Worm (Caenorhabditis elegans) whole organism, L3 larva: ENCODE data around the gene eppl-1.
A peak's percentile ranks its signal among the peaks of the same experiment; 100 is the strongest.

Source experiments
- R02D3.7 ChIP-seq: fragments of 150-350 bp; optimal IDR thresholded peaks from 2 replicates; lab custom pipeline; 2014; ENCODE audit warnings: missing biosample characterization, missing genetic modification characterization
- ZK546.5 ChIP-seq: sonication (generic microtip); optimal IDR thresholded peaks from 2 replicates; lab custom pipeline; 2017; ENCODE audit warnings: missing biosample characterization, missing genetic modification characterization
- ama-1 ChIP-seq: fragments of 150-350 bp; optimal IDR thresholded peaks from 2 replicates; lab custom pipeline; 2018
- ceh-16 ChIP-seq: sonication (generic microtip); optimal IDR thresholded peaks from 2 replicates; lab custom pipeline; 2017; ENCODE audit warnings: missing biosample characterization, missing genetic modification characterization
- ceh-28 ChIP-seq: fragments of 150-350 bp; optimal IDR thresholded peaks from 2 replicates; lab custom pipeline; 2014; ENCODE audit warnings: missing biosample characterization, missing genetic modification reagents, missing genetic modification characterization
- ceh-82 ChIP-seq: fragments of 150-350 bp; optimal IDR thresholded peaks from 2 replicates; lab custom pipeline; 2014; ENCODE audit warnings: missing biosample characterization, missing genetic modification characterization
- ceh-9 ChIP-seq: sonication (generic microtip); optimal IDR thresholded peaks from 2 replicates; lab custom pipeline; 2018; ENCODE audit warnings: missing biosample characterization, missing genetic modification characterization
- daf-12 ChIP-seq: fragments of 150-350 bp; optimal IDR thresholded peaks from 2 replicates; lab custom pipeline; 2014; ENCODE audit warnings: missing biosample characterization, missing genetic modification reagents, missing genetic modification characterization
- egl-27 ChIP-seq: sonication (generic microtip); optimal IDR thresholded peaks from 4 replicates; lab custom pipeline; 2017; ENCODE audit warnings: missing biosample characterization, missing genetic modification reagents, missing genetic modification characterization
- egl-5 ChIP-seq: fragments of 150-350 bp; optimal IDR thresholded peaks from 2 replicates; lab custom pipeline; 2017; ENCODE audit warnings: missing biosample characterization, missing genetic modification reagents, missing genetic modification characterization, inconsistent platforms
- elt-1 ChIP-seq: fragments of 150-350 bp; optimal IDR thresholded peaks from 2 replicates; lab custom pipeline; 2014; ENCODE audit warnings: missing biosample characterization, missing genetic modification characterization
- elt-2 ChIP-seq: sonication (generic microtip); optimal IDR thresholded peaks from 2 replicates; lab custom pipeline; 2016; ENCODE audit warnings: missing genetic modification reagents, mild to moderate bottlenecking, missing genetic modification characterization, missing compliant biosample characterization
- elt-3 ChIP-seq, 3 experiments: fragments of 150-350 bp in 1 of 3; sonication (generic microtip) in 2 of 3; optimal IDR thresholded peaks; 2 replicates in 2 of 3; 4 replicates in 1 of 3; lab custom pipeline; 2014 to 2017; ENCODE audit warnings: missing biosample characterization in 3 of 3, missing genetic modification characterization in 3 of 3
- eor-1 ChIP-seq, 2 experiments: fragments of 150-350 bp; optimal IDR thresholded peaks; 2 replicates each; lab custom pipeline; 2014 to 2018; ENCODE audit warnings: missing biosample characterization in 2 of 2, missing genetic modification characterization in 2 of 2
- fkh-10 ChIP-seq: sonication (generic microtip); optimal IDR thresholded peaks from 2 replicates; lab custom pipeline; 2017; ENCODE audit warnings: missing biosample characterization, missing genetic modification reagents, missing genetic modification characterization
- fos-1 ChIP-seq: fragments of 150-350 bp; optimal IDR thresholded peaks from 2 replicates; lab custom pipeline; 2014; ENCODE audit warnings: missing biosample characterization, missing genetic modification characterization
- hmg-11 ChIP-seq: sonication (generic microtip); optimal IDR thresholded peaks from 2 replicates; lab custom pipeline; 2016; ENCODE audit warnings: missing genetic modification characterization, missing compliant biosample characterization
- jun-1 ChIP-seq: fragments of 150-350 bp; optimal IDR thresholded peaks from 2 replicates; lab custom pipeline; 2014; ENCODE audit warnings: missing biosample characterization, missing genetic modification reagents, missing genetic modification characterization
- lin-15B ChIP-seq: fragments of 150-350 bp; optimal IDR thresholded peaks from 2 replicates; lab custom pipeline; 2014; ENCODE audit warnings: missing biosample characterization, missing genetic modification characterization
- lin-39 ChIP-seq: fragments of 150-350 bp; optimal IDR thresholded peaks from 2 replicates; lab custom pipeline; 2018; ENCODE audit warnings: missing biosample characterization, missing genetic modification reagents, missing genetic modification characterization
- lsy-12 ChIP-seq: sonication (generic microtip); optimal IDR thresholded peaks from 2 replicates; lab custom pipeline; 2016; ENCODE audit warnings: mild to moderate bottlenecking, missing genetic modification characterization, missing compliant biosample characterization
- mdl-1 ChIP-seq: fragments of 150-350 bp; optimal IDR thresholded peaks from 2 replicates; lab custom pipeline; 2014; ENCODE audit warnings: missing biosample characterization, missing genetic modification characterization
- mml-1 ChIP-seq: fragments of 150-350 bp; sonication (generic microtip); optimal IDR thresholded peaks from 3 replicates; lab custom pipeline; 2014; ENCODE audit warnings: missing biosample characterization, missing genetic modification characterization
- nfya-1 ChIP-seq: sonication (generic microtip); optimal IDR thresholded peaks from 2 replicates; lab custom pipeline; 2017; ENCODE audit warnings: missing genetic modification characterization, mild to moderate bottlenecking, missing compliant biosample characterization, antibody characterized with exemption, moderate library complexity; ENCODE audit not compliant: insufficient read depth
- nhr-11 ChIP-seq: fragments of 150-350 bp; optimal IDR thresholded peaks from 2 replicates; lab custom pipeline; 2014; ENCODE audit warnings: missing biosample characterization, missing genetic modification characterization
- nhr-12 ChIP-seq: fragments of 150-350 bp; optimal IDR thresholded peaks from 2 replicates; lab custom pipeline; 2014; ENCODE audit warnings: missing biosample characterization, missing genetic modification characterization
- nhr-23 ChIP-seq: fragments of 150-350 bp; optimal IDR thresholded peaks from 2 replicates; lab custom pipeline; 2014; ENCODE audit warnings: missing biosample characterization, missing genetic modification reagents, missing genetic modification characterization
- nhr-237 ChIP-seq: fragments of 150-350 bp; optimal IDR thresholded peaks from 2 replicates; lab custom pipeline; 2014; ENCODE audit warnings: missing biosample characterization, missing genetic modification characterization
- nhr-25 ChIP-seq: sonication (generic microtip); optimal IDR thresholded peaks from 2 replicates; lab custom pipeline; 2017; ENCODE audit warnings: missing biosample characterization, missing genetic modification characterization
- nhr-28 ChIP-seq: fragments of 150-350 bp; optimal IDR thresholded peaks from 2 replicates; lab custom pipeline; 2014; ENCODE audit warnings: missing biosample characterization, missing genetic modification characterization
- nhr-43 ChIP-seq: sonication (generic microtip); optimal IDR thresholded peaks from 2 replicates; lab custom pipeline; 2016; ENCODE audit warnings: mild to moderate bottlenecking, missing genetic modification characterization, missing compliant biosample characterization; ENCODE audit not compliant: poor library complexity, severe bottlenecking
- nhr-76 ChIP-seq: fragments of 150-350 bp; sonication (generic microtip); optimal IDR thresholded peaks from 5 replicates; lab custom pipeline; 2014; ENCODE audit warnings: missing biosample characterization, missing genetic modification characterization
- nhr-77 ChIP-seq: fragments of 150-350 bp; optimal IDR thresholded peaks from 2 replicates; lab custom pipeline; 2014; ENCODE audit warnings: missing biosample characterization, missing genetic modification characterization
- pha-4 ChIP-seq: fragments of 150-350 bp; optimal IDR thresholded peaks from 2 replicates; lab custom pipeline; 2014; ENCODE audit warnings: missing biosample characterization, missing genetic modification reagents, missing genetic modification characterization
- pqm-1 ChIP-seq: fragments of 150-350 bp; optimal IDR thresholded peaks from 2 replicates; lab custom pipeline; 2017; ENCODE audit warnings: missing biosample characterization, missing genetic modification characterization, inconsistent platforms
- sea-2 ChIP-seq: fragments of 150-350 bp; sonication (generic microtip); optimal IDR thresholded peaks from 4 replicates; lab custom pipeline; 2014; ENCODE audit warnings: missing biosample characterization, missing genetic modification reagents, missing genetic modification characterization
- skn-1 ChIP-seq: fragments of 150-350 bp; optimal IDR thresholded peaks from 2 replicates; lab custom pipeline; 2014; ENCODE audit warnings: missing biosample characterization, missing genetic modification characterization
- snpc-4 ChIP-seq: fragments of 150-350 bp; optimal IDR thresholded peaks from 2 replicates; lab custom pipeline; 2014; ENCODE audit warnings: missing biosample characterization, missing genetic modification characterization
- tbx-2 ChIP-seq: sonication (generic microtip); optimal IDR thresholded peaks from 2 replicates; lab custom pipeline; 2016; ENCODE audit warnings: mild to moderate bottlenecking, missing genetic modification characterization, missing compliant biosample characterization
- unc-39 ChIP-seq: sonication (generic microtip); optimal IDR thresholded peaks from 4 replicates; lab custom pipeline; 2017; ENCODE audit warnings: missing biosample characterization, missing genetic modification characterization
- unc-62 ChIP-seq: fragments of 150-350 bp; sonication (generic microtip); optimal IDR thresholded peaks from 4 replicates; lab custom pipeline; 2014; ENCODE audit warnings: missing biosample characterization, missing genetic modification reagents, missing genetic modification characterization
- zag-1 ChIP-seq: fragments of 150-350 bp; optimal IDR thresholded peaks from 2 replicates; lab custom pipeline; 2014; ENCODE audit warnings: missing biosample characterization, missing genetic modification characterization
- ztf-11 ChIP-seq: fragments of 150-350 bp; optimal IDR thresholded peaks from 2 replicates; lab custom pipeline; 2014; ENCODE audit warnings: missing biosample characterization, missing genetic modification characterization
- ztf-4 ChIP-seq: fragments of 150-350 bp; optimal IDR thresholded peaks from 2 replicates; lab custom pipeline; 2014; ENCODE audit warnings: missing biosample characterization, missing genetic modification characterization

Gene eppl-1

ce11 chrIV:8446904-8447303, 4.7 kb downstream of the eppl-1 start, which contains the start of gene T01B11.1:
T01B11.1 (plus strand) TSS chrIV:8447204.
- TF ChIP-seq ZK546.5 (tag; lab: Kevin White, UChicago) (no peak), mdl-1 (no peak)

ce11 chrIV:8432709-8433108, 18.9 kb downstream of the eppl-1 start, which contains the start of the genes T26A8.4 and pdtf-1:
T26A8.4 (minus strand) TSS chrIV:8432893.
pdtf-1 (plus strand) TSS chrIV:8433038.
- TF ChIP-seq snpc-4 (tag; lab: Kevin White, UChicago) = peak; percentile 94
- TF ChIP-seq fkh-10 = peak; percentile 57
- peak; percentile 1 to 86 (median 40) for TF ChIP-seq elt-3 (tag; optimal IDR thresholded peaks at IDR 0.05; lab: Kevin White, UChicago)
- peak; percentile 85 for TF ChIP-seq mdl-1
- peak; percentile 68 for TF ChIP-seq zag-1 (tag; lab: Kevin White, UChicago)
- peak; percentile 94 for TF ChIP-seq skn-1 (tag; lab: Kevin White, UChicago)
- peak; percentile 99 for TF ChIP-seq pha-4
- TF ChIP-seq tbx-2 (tag; lab: Kevin White, UChicago) = peak; percentile 64
- TF ChIP-seq ztf-11 = no peak
- TF ChIP-seq ceh-82 (tag; lab: Kevin White, UChicago) = peak; percentile 82
- peak; percentile 77 for TF ChIP-seq elt-2
- peak; percentile 79 for TF ChIP-seq egl-27 (tag; lab: Kevin White, UChicago)
- peak; percentile 68 for TF ChIP-seq nhr-76 (tag; lab: Kevin White, UChicago)
- peak; percentile 87 for TF ChIP-seq pqm-1 (tag; lab: Kevin White, UChicago)
- TF ChIP-seq ceh-28 (tag; lab: Kevin White, UChicago) = peak; percentile 86
- TF ChIP-seq nhr-12 = no peak
- TF ChIP-seq nhr-23 = peak; percentile 99
- no peak for TF ChIP-seq ceh-9 (tag; lab: Kevin White, UChicago)
- peak; percentile 85 for TF ChIP-seq nhr-11 (tag; lab: Kevin White, UChicago)
- TF ChIP-seq elt-1 (tag; lab: Kevin White, UChicago) = peak; percentile 39
- peak; percentile 2 for TF ChIP-seq sea-2 (GFP tag; lab: Kevin White, UChicago)
- peak; percentile 99 for TF ChIP-seq nhr-25
- TF ChIP-seq nhr-43 (tag; lab: Kevin White, UChicago) = peak; percentile 93
- peak; percentile 46 for TF ChIP-seq fos-1 (tag; lab: Kevin White, UChicago)
- peak; percentile 60 for TF ChIP-seq nhr-77
- no peak for TF ChIP-seq nhr-237 (tag; lab: Kevin White, UChicago)
- TF ChIP-seq ceh-16 (tag; lab: Kevin White, UChicago) = no peak
- peak; percentile 89 for TF ChIP-seq R02D3.7 (tag; lab: Kevin White, UChicago)
- peak; percentile 77 for TF ChIP-seq ztf-4 (tag; lab: Kevin White, UChicago)
- peak; percentile 94 for TF ChIP-seq lin-15B (tag; lab: Kevin White, UChicago)
- TF ChIP-seq lsy-12 (tag; lab: Kevin White, UChicago) = peak; percentile 92
- TF ChIP-seq ama-1 (lab: Kevin White, UChicago) = peak; percentile 94
- TF ChIP-seq eor-1 (tag; optimal IDR thresholded peaks at IDR 0.05; lab: Kevin White, UChicago) = no peak
- no peak for TF ChIP-seq mml-1
- TF ChIP-seq daf-12 (tag; lab: Kevin White, UChicago) = no peak
- peak; percentile 100 for TF ChIP-seq nfya-1
- TF ChIP-seq nhr-28 = peak; percentile 22
- peak; percentile 75 for TF ChIP-seq hmg-11 (tag; lab: Kevin White, UChicago)
- TF ChIP-seq jun-1 (tag; lab: Kevin White, UChicago) = peak; percentile 93
- TF ChIP-seq lin-39 (tag; lab: Kevin White, UChicago) = peak; percentile 98
- TF ChIP-seq unc-39 (tag; lab: Kevin White, UChicago) = no peak
- peak; percentile 20 for TF ChIP-seq unc-62 (GFP tag; lab: Kevin White, UChicago)
- peak; percentile 94 for TF ChIP-seq egl-5
